Fruit fly (Drosophila melanogaster): ENCODE results near the gene COX5A.

- no peak for TF ChIP-seq vri (GFP tag; optimal IDR thresholded peaks at IDR 0.05)
- TF ChIP-seq CG31627 (GFP tag; optimal IDR thresholded peaks at IDR 0.05) = no peak
- TF ChIP-seq Blimp-1 (GFP tag; optimal IDR thresholded peaks at IDR 0.05) = peak; percentile 70
- TF ChIP-seq Eip78C (GFP tag) = peak; percentile 37
Measured at dm6 chr3R:11773325-11773998, 45.7 kb upstream of the COX5A start.

Measured in whole organism, prepupa.